Fruit fly (Drosophila melanogaster) whole organism, embryonic: Measurements from ENCODE around the gene mthl11.

Source experiments
- Adf1 ChIP-seq: fragments of 200-800 bp; sonication (Bioruptor generic); IDR thresholded peaks from 2 replicates; pipeline ENCODE4 v1.3.6; 2022; ENCODE audit warnings: missing biosample characterization, missing genetic modification characterization
- Atf-2 ChIP-seq: fragments of 200-800 bp; sonication (Bioruptor generic); optimal IDR thresholded peaks from 2 replicates; lab custom pipeline; 2016; ENCODE audit warnings: missing biosample characterization, missing genetic modification characterization
- CG10366 ChIP-seq: fragments of 200-800 bp; sonication (Bioruptor generic); IDR thresholded peaks from 2 replicates; pipeline ENCODE4 v1.3.6; 2022; ENCODE audit warnings: missing biosample characterization, missing genetic modification characterization
- CG10543 ChIP-seq: fragments of 200-800 bp; sonication (Bioruptor generic); optimal IDR thresholded peaks from 3 replicates; lab custom pipeline; 2017; ENCODE audit warnings: missing biosample characterization, mild to moderate bottlenecking, missing genetic modification characterization, moderate library complexity
- CG11695 ChIP-seq: fragments of 200-800 bp; sonication (Bioruptor generic); IDR thresholded peaks from 3 replicates; pipeline ENCODE4 v1.3.6; 2022; ENCODE audit warnings: missing biosample characterization, missing genetic modification characterization
- CG12219 ChIP-seq: fragments of 200-800 bp; sonication (Bioruptor generic); optimal IDR thresholded peaks from 3 replicates; lab custom pipeline; 2018; ENCODE audit warnings: missing biosample characterization, mild to moderate bottlenecking, missing genetic modification characterization
- CG13296 ChIP-seq: fragments of 200-800 bp; sonication (Bioruptor generic); optimal IDR thresholded peaks from 3 replicates; lab custom pipeline; 2018; ENCODE audit warnings: missing biosample characterization, mild to moderate bottlenecking, missing genetic modification characterization
- CG13624 ChIP-seq: fragments of 200-800 bp; sonication (Bioruptor generic); optimal IDR thresholded peaks from 2 replicates; lab custom pipeline; 2016; ENCODE audit warnings: missing biosample characterization, missing genetic modification characterization
- CG15011 ChIP-seq: fragments of 200-800 bp; sonication (Bioruptor generic); optimal IDR thresholded peaks from 3 replicates; lab custom pipeline; 2018; ENCODE audit warnings: missing biosample characterization, mild to moderate bottlenecking, missing genetic modification characterization
- CG16813 ChIP-seq: fragments of 200-800 bp; sonication (Bioruptor generic); IDR thresholded peaks from 3 replicates; pipeline ENCODE4 v1.3.6; 2022; ENCODE audit warnings: missing biosample characterization, missing genetic modification characterization; ENCODE audit not compliant: partially characterized antibody
- CG16863 ChIP-seq: fragments of 200-800 bp; sonication (Bioruptor generic); optimal IDR thresholded peaks from 3 replicates; lab custom pipeline; 2016; ENCODE audit warnings: missing biosample characterization, missing genetic modification characterization
- CG17612 ChIP-seq: fragments of 200-800 bp; sonication (Bioruptor generic); IDR thresholded peaks from 2 replicates; pipeline ENCODE4 v1.3.6; 2022; ENCODE audit warnings: missing biosample characterization, missing genetic modification characterization
- CG18599 ChIP-seq: fragments of 200-800 bp; sonication (Bioruptor generic); optimal IDR thresholded peaks from 3 replicates; lab custom pipeline; 2017; ENCODE audit warnings: missing biosample characterization, missing genetic modification characterization, mild to moderate bottlenecking, moderate library complexity, missing genetic modification reagents
- CG3065 ChIP-seq: fragments of 200-800 bp; sonication (Bioruptor generic); optimal IDR thresholded peaks from 2 replicates; lab custom pipeline; 2016; ENCODE audit warnings: missing biosample characterization, missing genetic modification characterization
- CG31365 ChIP-seq: fragments of 200-800 bp; sonication (Bioruptor generic); optimal IDR thresholded peaks from 2 replicates; lab custom pipeline; 2018; ENCODE audit warnings: missing biosample characterization, mild to moderate bottlenecking, missing genetic modification characterization
- CG3995 ChIP-seq: fragments of 200-800 bp; sonication (Bioruptor generic); optimal IDR thresholded peaks from 3 replicates; lab custom pipeline; 2016; ENCODE audit warnings: missing biosample characterization, missing genetic modification characterization
- CG4328 ChIP-seq: fragments of 200-800 bp; sonication (Bioruptor generic); optimal IDR thresholded peaks from 3 replicates; lab custom pipeline; 2017; ENCODE audit warnings: missing biosample characterization, missing genetic modification reagents, missing genetic modification characterization
- CG6254 ChIP-seq: fragments of 200-800 bp; sonication (Bioruptor generic); optimal IDR thresholded peaks from 3 replicates; lab custom pipeline; 2017; ENCODE audit warnings: mild to moderate bottlenecking, missing biosample characterization, missing genetic modification reagents, missing genetic modification characterization
- CG8765 ChIP-seq: fragments of 200-800 bp; sonication (Bioruptor generic); IDR thresholded peaks from 2 replicates; pipeline ENCODE4 v1.3.6; 2022; ENCODE audit warnings: missing biosample characterization, missing genetic modification characterization
- D19A ChIP-seq: fragments of 200-800 bp; optimal IDR thresholded peaks from 3 replicates; lab custom pipeline; 2019; ENCODE audit warnings: missing biosample characterization, mild to moderate bottlenecking, missing genetic modification characterization, moderate library complexity
- Eip74EF ChIP-seq, 2 experiments: fragments of 200-800 bp in 1 of 2; fragments of >200 bp in 1 of 2; sonication (Bioruptor generic) in 1 of 2; optimal IDR thresholded peaks; 2 replicates each; lab custom pipeline; 2017 to 2019; ENCODE audit warnings: missing biosample characterization in 2 of 2, missing genetic modification characterization in 2 of 2, mild to moderate bottlenecking in 1 of 2, moderate library complexity in 1 of 2
- H2.0 ChIP-seq: fragments of 200-800 bp; sonication (Bioruptor generic); IDR thresholded peaks from 2 replicates; pipeline ENCODE4 v1.3.6; 2022; ENCODE audit warnings: missing biosample characterization, missing genetic modification characterization
- MTF-1 ChIP-seq: fragments of 200-800 bp; sonication (Bioruptor generic); optimal IDR thresholded peaks from 2 replicates; lab custom pipeline; 2018; ENCODE audit warnings: missing biosample characterization, mild to moderate bottlenecking, missing genetic modification characterization, borderline replicate concordance
- Med ChIP-seq: fragments of 200-800 bp; sonication (Bioruptor generic); peaks from one replicate; lab custom pipeline; 2016; ENCODE audit warnings: missing biosample characterization, missing genetic modification characterization, mild to moderate bottlenecking, inconsistent platforms, moderate library complexity
- NK7.1 ChIP-seq: fragments of 200-800 bp; sonication (Bioruptor generic); optimal IDR thresholded peaks from 3 replicates; lab custom pipeline; 2016; ENCODE audit warnings: missing biosample characterization, missing genetic modification characterization
- Sox102F ChIP-seq: fragments of 200-800 bp; sonication (Bioruptor generic); optimal IDR thresholded peaks from 2 replicates; lab custom pipeline; 2018; ENCODE audit warnings: missing biosample characterization, mild to moderate bottlenecking, missing genetic modification characterization, moderate library complexity
- Spps ChIP-seq: fragments of 200-800 bp; sonication (Bioruptor generic); optimal IDR thresholded peaks from 2 replicates; lab custom pipeline; 2018; ENCODE audit warnings: missing biosample characterization, mild to moderate bottlenecking, missing genetic modification characterization
- Vsx1 ChIP-seq: fragments of 200-800 bp; sonication (Bioruptor generic); optimal IDR thresholded peaks from 2 replicates; lab custom pipeline; 2017; ENCODE audit warnings: missing biosample characterization, mild to moderate bottlenecking, missing genetic modification characterization, missing genetic modification reagents
- abd-A ChIP-seq: fragments of 200-800 bp; sonication (Bioruptor generic); optimal IDR thresholded peaks from 3 replicates; lab custom pipeline; 2019; ENCODE audit warnings: missing biosample characterization, mild to moderate bottlenecking, missing genetic modification characterization, moderate library complexity
- crc ChIP-seq: fragments of 200-800 bp; sonication (Bioruptor generic); optimal IDR thresholded peaks from 2 replicates; lab custom pipeline; 2016; ENCODE audit warnings: missing biosample characterization, missing genetic modification characterization
- croc ChIP-seq: fragments of 200-800 bp; sonication (Bioruptor generic); conservative IDR thresholded peaks from 3 replicates; pipeline ENCODE4 v1.3.6; 2022; ENCODE audit warnings: missing biosample characterization, missing genetic modification characterization
- ewg ChIP-seq: fragments of 200-800 bp; sonication (Bioruptor generic); optimal IDR thresholded peaks from 3 replicates; lab custom pipeline; 2017; ENCODE audit warnings: mild to moderate bottlenecking, missing biosample characterization, missing genetic modification reagents, missing genetic modification characterization
- gcm ChIP-seq: fragments of 200-800 bp; sonication (Bioruptor generic); optimal IDR thresholded peaks from 2 replicates; lab custom pipeline; 2019; ENCODE audit warnings: missing biosample characterization, mild to moderate bottlenecking, missing genetic modification characterization, moderate library complexity
- grn ChIP-seq: fragments of 200-800 bp; sonication (Bioruptor generic); optimal IDR thresholded peaks from 3 replicates; lab custom pipeline; 2017; ENCODE audit warnings: missing biosample characterization, missing genetic modification characterization
- lab ChIP-seq: fragments of 200-800 bp; sonication (Bioruptor generic); optimal IDR thresholded peaks from 3 replicates; lab custom pipeline; 2017; ENCODE audit warnings: missing biosample characterization, missing genetic modification characterization, mild to moderate bottlenecking, moderate library complexity, missing genetic modification reagents
- mirr ChIP-seq: fragments of 200-800 bp; sonication (Bioruptor generic); optimal IDR thresholded peaks from 3 replicates; lab custom pipeline; 2018; ENCODE audit warnings: missing biosample characterization, mild to moderate bottlenecking, missing genetic modification characterization
- nmo ChIP-seq: fragments of 200-800 bp; sonication (Bioruptor generic); optimal IDR thresholded peaks from 2 replicates; lab custom pipeline; 2018; ENCODE audit warnings: missing biosample characterization, mild to moderate bottlenecking, missing genetic modification characterization, moderate library complexity
- otp ChIP-seq: fragments of 200-800 bp; sonication (Bioruptor generic); IDR thresholded peaks from 3 replicates; pipeline ENCODE4, ENCODE4 v1.3.6; 2022; ENCODE audit warnings: missing biosample characterization, missing genetic modification characterization
- pfk ChIP-seq: fragments of 200-800 bp; sonication (Bioruptor generic); optimal IDR thresholded peaks from 2 replicates; lab custom pipeline; 2018; ENCODE audit warnings: missing biosample characterization, mild to moderate bottlenecking, missing genetic modification characterization, moderate library complexity
- pum ChIP-seq: fragments of 200-800 bp; sonication (Bioruptor generic); optimal IDR thresholded peaks from 2 replicates; lab custom pipeline; 2016; ENCODE audit warnings: missing biosample characterization, missing genetic modification characterization
- row ChIP-seq: fragments of 200-800 bp; sonication (Bioruptor generic); IDR thresholded peaks from 3 replicates; pipeline ENCODE4 v1.3.6; 2022; ENCODE audit warnings: missing biosample characterization, missing genetic modification characterization
- sc ChIP-seq, 3 experiments: fragments of >200 bp in 2 of 3; fragments of 200-800 bp in 1 of 3; sonication (Bioruptor generic) in 1 of 3; optimal IDR thresholded peaks; 2 replicates in 2 of 3; 3 replicates in 1 of 3; lab custom pipeline; 2017; ENCODE audit warnings: mild to moderate bottlenecking in 1 of 3, missing biosample characterization in 1 of 3, missing genetic modification characterization in 1 of 3, missing genetic modification reagents in 1 of 3
- sqz ChIP-seq: fragments of 200-800 bp; sonication (Bioruptor generic); optimal IDR thresholded peaks from 3 replicates; lab custom pipeline; 2018; ENCODE audit warnings: missing biosample characterization, mild to moderate bottlenecking, missing genetic modification characterization
- sug ChIP-seq: fragments of 200-800 bp; optimal IDR thresholded peaks from 2 replicates; lab custom pipeline; 2019; ENCODE audit warnings: missing biosample characterization, mild to moderate bottlenecking, missing genetic modification characterization, moderate library complexity
- tll ChIP-seq, 2 experiments: fragments of 200-800 bp in 1 of 2; fragments of >200 bp in 1 of 2; sonication (Bioruptor generic) in 1 of 2; optimal IDR thresholded peaks; 2 replicates each; lab custom pipeline; 2017 to 2019; ENCODE audit warnings: missing biosample characterization in 2 of 2, missing genetic modification characterization in 2 of 2, mild to moderate bottlenecking in 1 of 2, moderate library complexity in 1 of 2
- unpg ChIP-seq: fragments of 200-800 bp; sonication (Bioruptor generic); optimal IDR thresholded peaks from 3 replicates; lab custom pipeline; 2018; ENCODE audit warnings: missing biosample characterization, mild to moderate bottlenecking, missing genetic modification characterization, moderate library complexity
- wek ChIP-seq: fragments of 200-800 bp; sonication (Bioruptor generic); optimal IDR thresholded peaks from 3 replicates; lab custom pipeline; 2018; ENCODE audit warnings: missing biosample characterization, mild to moderate bottlenecking, missing genetic modification characterization, moderate library complexity

The mthl11 gene

dm6 chr3R:10388128-10389026 is 12.5 kb upstream of the mthl11 start, which contains the start of gene cwo (continued):
- TF ChIP-seq CG18599 (GFP tag; lab: Kevin White, UChicago) (peak; percentile 22), NK7.1 (GFP tag; lab: Kevin White, UChicago) (no peak), sug (peak; percentile 52), Atf-2 (GFP tag; lab: Kevin White, UChicago) (no peak), CG15011 (GFP tag; lab: Kevin White, UChicago) (peak; percentile 17), CG13296 (peak; percentile 31), ewg (GFP tag; lab: Kevin White, UChicago) (peak; percentile 17), pfk (peak; percentile 73), nmo (no peak), Sox102F (GFP tag; lab: Kevin White, UChicago) (no peak), Eip74EF (GFP tag; optimal IDR thresholded peaks at IDR 0.05; lab: Kevin White, UChicago) (peak in 1 of 2 experiments; percentile 20), CG4328 (GFP tag; lab: Kevin White, UChicago) (peak; percentile 44), CG8765 (GFP tag; lab: Robert Waterston, UW) (no peak), CG31365 (peak; percentile 40), CG16813 (GFP tag; lab: Robert Waterston, UW) (no peak), H2.0 (GFP tag; lab: Robert Waterston, UW) (no peak), abd-A (tag; lab: Kevin White, UChicago) (peak; percentile 78), gcm (GFP tag; lab: Kevin White, UChicago) (no peak), croc (GFP tag; lab: Robert Waterston, UW) (no peak), CG10366 (GFP tag; lab: Robert Waterston, UW) (no peak), pum (no peak), Adf1 (GFP tag; lab: Robert Waterston, UW) (no peak), sqz (GFP tag; lab: Kevin White, UChicago) (peak; percentile 81), crc (GFP tag; lab: Kevin White, UChicago) (no peak), wek (peak; percentile 56), CG17612 (GFP tag; lab: Robert Waterston, UW) (no peak), CG6254 (peak; percentile 56), tll (GFP tag; optimal IDR thresholded peaks at IDR 0.05; lab: Kevin White, UChicago) (no peak), CG12219 (GFP tag; lab: Kevin White, UChicago) (peak; percentile 47), CG16863 (GFP tag; lab: Kevin White, UChicago) (peak; percentile 19), Spps (peak; percentile 4), D19A (tag; lab: Kevin White, UChicago) (peak; percentile 89), Vsx1 (GFP tag; lab: Kevin White, UChicago) (peak; percentile 60), grn (GFP tag; lab: Kevin White, UChicago) (peak; percentile 85), mirr (GFP tag; lab: Kevin White, UChicago) (peak; percentile 77), CG11695 (no peak), CG10543 (GFP tag; lab: Kevin White, UChicago) (peak; percentile 36), otp (GFP tag; lab: Robert Waterston, UW) (no peak), Med (GFP tag; lab: Kevin White, UChicago) (peak; percentile 87), unpg (GFP tag; lab: Kevin White, UChicago) (no peak), CG3065 (no peak), sc (optimal IDR thresholded peaks at IDR 0.05; lab: Kevin White, UChicago) (no peak), sc (GFP tag; optimal IDR thresholded peaks at IDR 0.05; lab: Kevin White, UChicago) (peak; percentile 21), CG3995 (peak; percentile 35), row (no peak), lab (peak; percentile 46), CG13624 (peak; percentile 14), MTF-1 (GFP tag; lab: Kevin White, UChicago) (peak; percentile 48)
